Fruit fly (Drosophila melanogaster) whole organism, embryonic: ENCODE measurements around the gene CG34001.

ENCODE experiments used
- Aef1 ChIP-seq: fragments of 200-800 bp; sonication (Bioruptor generic); IDR thresholded peaks from 3 replicates; pipeline ENCODE4 v1.3.6; 2022; ENCODE audit warnings: missing biosample characterization, missing genetic modification characterization
- B-H2 ChIP-seq: fragments of 200-800 bp; sonication (Bioruptor generic); optimal IDR thresholded peaks from 2 replicates; lab custom pipeline; 2018; ENCODE audit warnings: missing biosample characterization, mild to moderate bottlenecking, missing genetic modification characterization
- BEAF-32 ChIP-seq: fragments of 200-800 bp; sonication (Bioruptor generic); optimal IDR thresholded peaks from 3 replicates; lab custom pipeline; 2017; ENCODE audit warnings: missing biosample characterization, missing genetic modification characterization, mild to moderate bottlenecking, moderate library complexity, missing genetic modification reagents
- Bteb2 ChIP-seq: fragments of 200-800 bp; sonication (Bioruptor generic); optimal IDR thresholded peaks from 2 replicates; lab custom pipeline; 2016; ENCODE audit warnings: missing biosample characterization, missing genetic modification characterization
- CG15696 ChIP-seq: fragments of 200-800 bp; sonication (Bioruptor generic); optimal IDR thresholded peaks from 2 replicates; lab custom pipeline; 2019; ENCODE audit warnings: missing biosample characterization, mild to moderate bottlenecking, missing genetic modification characterization, moderate library complexity
- CG16815 ChIP-seq: fragments of 200-800 bp; sonication (Bioruptor generic); optimal IDR thresholded peaks from 3 replicates; lab custom pipeline; 2017; ENCODE audit warnings: missing biosample characterization, mild to moderate bottlenecking, missing genetic modification characterization
- CG18476 ChIP-seq: fragments of 200-800 bp; sonication (Bioruptor generic); optimal IDR thresholded peaks from 2 replicates; lab custom pipeline; 2016; ENCODE audit warnings: missing biosample characterization, mild to moderate bottlenecking, missing genetic modification characterization
- CG34224 ChIP-seq: fragments of 200-800 bp; sonication (Bioruptor generic); IDR thresholded peaks from 3 replicates; pipeline ENCODE4 v1.3.6; 2022; ENCODE audit warnings: missing biosample characterization, missing genetic modification characterization; ENCODE audit not compliant: partially characterized antibody
- CG42726 ChIP-seq: fragments of 200-800 bp; sonication (Bioruptor generic); IDR thresholded peaks from 2 replicates; pipeline ENCODE4 v1.3.6; 2022; ENCODE audit warnings: missing biosample characterization, missing genetic modification characterization; ENCODE audit not compliant: partially characterized antibody
- CG6765 ChIP-seq: fragments of 200-800 bp; sonication (Bioruptor generic); optimal IDR thresholded peaks from 3 replicates; lab custom pipeline; 2017; ENCODE audit warnings: missing biosample characterization, mild to moderate bottlenecking, missing genetic modification characterization
- CG7786 ChIP-seq: fragments of 200-800 bp; sonication (Bioruptor generic); optimal IDR thresholded peaks from 2 replicates; lab custom pipeline; 2016; ENCODE audit warnings: missing biosample characterization, missing genetic modification characterization
- CG7963 ChIP-seq: fragments of 200-800 bp; sonication (Bioruptor generic); IDR thresholded peaks from 3 replicates; pipeline ENCODE4 v1.3.6; 2022; ENCODE audit warnings: missing biosample characterization, missing genetic modification characterization; ENCODE audit not compliant: partially characterized antibody
- CG9727 ChIP-seq: fragments of 200-800 bp; sonication (Bioruptor generic); optimal IDR thresholded peaks from 3 replicates; lab custom pipeline; 2017; ENCODE audit warnings: missing biosample characterization, mild to moderate bottlenecking, missing genetic modification characterization
- CG9797 ChIP-seq: fragments of 200-800 bp; sonication (Bioruptor generic); optimal IDR thresholded peaks from 3 replicates; lab custom pipeline; 2018; ENCODE audit warnings: missing biosample characterization, mild to moderate bottlenecking, missing genetic modification characterization
- CTCF ChIP-seq: fragments of 200-800 bp; sonication (Bioruptor generic); optimal IDR thresholded peaks from 2 replicates; lab custom pipeline; 2017; ENCODE audit warnings: missing biosample characterization, mild to moderate bottlenecking, missing genetic modification characterization, moderate library complexity
- Dad ChIP-seq: fragments of 200-800 bp; sonication (Bioruptor generic); optimal IDR thresholded peaks from 3 replicates; lab custom pipeline; 2016; ENCODE audit warnings: missing biosample characterization, missing genetic modification characterization
- Dbx ChIP-seq: fragments of 200-800 bp; sonication (Bioruptor generic); IDR thresholded peaks from 3 replicates; pipeline ENCODE4 v1.3.6; 2022; ENCODE audit warnings: missing biosample characterization, missing genetic modification characterization
- Dfd ChIP-seq, 2 experiments: fragments of >200 bp; optimal IDR thresholded peaks; 2 replicates each; lab custom pipeline; 2017; ENCODE audit warnings: missing biosample characterization in 2 of 2, missing genetic modification characterization in 2 of 2
- E2f2 ChIP-seq: fragments of 200-800 bp; sonication (Bioruptor generic); IDR thresholded peaks from 2 replicates; pipeline ENCODE4 v1.3.6; 2022; ENCODE audit warnings: missing biosample characterization, missing genetic modification characterization
- Fer2 ChIP-seq: fragments of 200-800 bp; sonication (Bioruptor generic); optimal IDR thresholded peaks from 2 replicates; lab custom pipeline; 2018; ENCODE audit warnings: missing biosample characterization, mild to moderate bottlenecking, missing genetic modification characterization, moderate library complexity
- Gug ChIP-seq: fragments of 200-800 bp; sonication (Bioruptor generic); IDR thresholded peaks from 4 replicates; pipeline ENCODE4 v1.3.6; 2022; ENCODE audit warnings: missing biosample characterization, missing genetic modification characterization
- H2.0 ChIP-seq: fragments of 200-800 bp; sonication (Bioruptor generic); IDR thresholded peaks from 2 replicates; pipeline ENCODE4 v1.3.6; 2022; ENCODE audit warnings: missing biosample characterization, missing genetic modification characterization
- HLHmδ ChIP-seq: fragments of 200-800 bp; sonication (Bioruptor generic); optimal IDR thresholded peaks from 2 replicates; lab custom pipeline; 2018; ENCODE audit warnings: missing biosample characterization, mild to moderate bottlenecking, missing genetic modification characterization, moderate library complexity
- Hmr ChIP-seq: fragments of 200-800 bp; sonication (Bioruptor generic); optimal IDR thresholded peaks from 3 replicates; lab custom pipeline; 2017; ENCODE audit warnings: mild to moderate bottlenecking, missing biosample characterization, missing genetic modification reagents, missing genetic modification characterization
- Jarid2 ChIP-seq: fragments of 200-800 bp; sonication (Bioruptor generic); optimal IDR thresholded peaks from 3 replicates; lab custom pipeline; 2017; ENCODE audit warnings: mild to moderate bottlenecking, missing biosample characterization, missing genetic modification reagents, missing genetic modification characterization
- Lim3 ChIP-seq: fragments of 200-800 bp; sonication (Bioruptor generic); IDR thresholded peaks from 2 replicates; pipeline ENCODE4 v1.3.6; 2022; ENCODE audit warnings: missing biosample characterization, missing genetic modification characterization
- Ssrp ChIP-seq: fragments of 200-800 bp; sonication (Bioruptor generic); optimal IDR thresholded peaks from 2 replicates; lab custom pipeline; 2018; ENCODE audit warnings: missing biosample characterization, mild to moderate bottlenecking, missing genetic modification characterization, moderate library complexity
- TFAM ChIP-seq: fragments of 200-800 bp; sonication (Bioruptor generic); optimal IDR thresholded peaks from 2 replicates; lab custom pipeline; 2017; ENCODE audit warnings: missing biosample characterization, missing genetic modification characterization, inconsistent platforms
- Tbp ChIP-seq: fragments of >200 bp; optimal IDR thresholded peaks from 2 replicates; lab custom pipeline; 2018; ENCODE audit warnings: missing biosample characterization, missing genetic modification characterization
- chn ChIP-seq: fragments of 200-800 bp; sonication (Bioruptor generic); optimal IDR thresholded peaks from 2 replicates; lab custom pipeline; 2016; ENCODE audit warnings: missing biosample characterization, missing genetic modification characterization
- crol ChIP-seq: fragments of 200-800 bp; sonication (Bioruptor generic); IDR thresholded peaks from 2 replicates; pipeline ENCODE4 v1.3.6; 2022; ENCODE audit warnings: missing biosample characterization, missing genetic modification characterization
- cwo ChIP-seq: fragments of 200-800 bp; sonication (Bioruptor generic); optimal IDR thresholded peaks from 3 replicates; lab custom pipeline; 2017; ENCODE audit warnings: missing biosample characterization, missing genetic modification characterization, mild to moderate bottlenecking, moderate library complexity, missing genetic modification reagents
- dmrt99B ChIP-seq: fragments of 200-800 bp; sonication (Bioruptor generic); optimal IDR thresholded peaks from 2 replicates; lab custom pipeline; 2018; ENCODE audit warnings: missing biosample characterization, mild to moderate bottlenecking, missing genetic modification characterization, moderate library complexity
- ems ChIP-seq: fragments of 200-800 bp; sonication (Bioruptor generic); optimal IDR thresholded peaks from 3 replicates; lab custom pipeline; 2016; ENCODE audit warnings: missing biosample characterization, missing genetic modification characterization
- fd102C ChIP-seq: fragments of 200-800 bp; sonication (Bioruptor generic); optimal IDR thresholded peaks from 2 replicates; lab custom pipeline; 2018; ENCODE audit warnings: missing biosample characterization, mild to moderate bottlenecking, missing genetic modification characterization, moderate library complexity
- gcm ChIP-seq: fragments of 200-800 bp; sonication (Bioruptor generic); optimal IDR thresholded peaks from 2 replicates; lab custom pipeline; 2019; ENCODE audit warnings: missing biosample characterization, mild to moderate bottlenecking, missing genetic modification characterization, moderate library complexity
- gcm2 ChIP-seq: fragments of 200-800 bp; sonication (Bioruptor generic); optimal IDR thresholded peaks from 2 replicates; lab custom pipeline; 2016; ENCODE audit warnings: missing biosample characterization, missing genetic modification characterization
- h ChIP-seq: fragments of >200 bp; optimal IDR thresholded peaks from 2 replicates; lab custom pipeline; 2017
- klu ChIP-seq: fragments of 200-800 bp; sonication (Bioruptor generic); IDR thresholded peaks from 2 replicates; pipeline ENCODE4 v1.3.6; 2022; ENCODE audit warnings: missing biosample characterization, missing genetic modification characterization
- nau ChIP-seq: fragments of 200-800 bp; sonication (Bioruptor generic); optimal IDR thresholded peaks from 3 replicates; lab custom pipeline; 2017; ENCODE audit warnings: missing biosample characterization, mild to moderate bottlenecking, missing genetic modification characterization, missing genetic modification reagents
- nmo ChIP-seq: fragments of 200-800 bp; sonication (Bioruptor generic); optimal IDR thresholded peaks from 2 replicates; lab custom pipeline; 2018; ENCODE audit warnings: missing biosample characterization, mild to moderate bottlenecking, missing genetic modification characterization, moderate library complexity
- pita ChIP-seq: fragments of 200-800 bp; sonication (Bioruptor generic); optimal IDR thresholded peaks from 2 replicates; lab custom pipeline; 2017; ENCODE audit warnings: missing biosample characterization, mild to moderate bottlenecking, missing genetic modification characterization
- pzg ChIP-seq: fragments of 200-800 bp; sonication (Bioruptor generic); optimal IDR thresholded peaks from 3 replicates; lab custom pipeline; 2018; ENCODE audit warnings: missing biosample characterization, mild to moderate bottlenecking, missing genetic modification characterization, moderate library complexity
- repo ChIP-seq: fragments of 200-800 bp; sonication (Bioruptor generic); optimal IDR thresholded peaks from 2 replicates; lab custom pipeline; 2016; ENCODE audit warnings: missing biosample characterization, missing genetic modification characterization
- sr ChIP-seq: fragments of 200-800 bp; sonication (Bioruptor generic); IDR thresholded peaks from 3 replicates; pipeline ENCODE4 v1.3.6; 2022; ENCODE audit warnings: missing biosample characterization, missing genetic modification characterization
- tgo ChIP-seq: fragments of 200-800 bp; sonication (Bioruptor generic); IDR thresholded peaks from 3 replicates; pipeline ENCODE4 v1.3.6; 2022; ENCODE audit warnings: missing biosample characterization, missing genetic modification characterization
- tna ChIP-seq: fragments of 200-800 bp; sonication (Bioruptor generic); IDR thresholded peaks from 2 replicates; pipeline ENCODE4 v1.3.6; 2022; ENCODE audit warnings: missing biosample characterization, missing genetic modification characterization; ENCODE audit not compliant: partially characterized antibody
- tx ChIP-seq: fragments of 200-800 bp; sonication (Bioruptor generic); optimal IDR thresholded peaks from 2 replicates; lab custom pipeline; 2016; ENCODE audit warnings: missing biosample characterization, missing genetic modification characterization
- yki ChIP-seq: fragments of >200 bp; optimal IDR thresholded peaks from 3 replicates; lab custom pipeline; 2018
- zen ChIP-seq: fragments of 200-800 bp; sonication (Bioruptor generic); optimal IDR thresholded peaks from 3 replicates; lab custom pipeline; 2018; ENCODE audit warnings: missing biosample characterization, mild to moderate bottlenecking, missing genetic modification characterization, moderate library complexity

The CG34001 gene

dm6 chr3L:10680728-10681306, 49.9 kb downstream of the CG34001 start (continued):
- TF ChIP-seq TFAM (GFP tag; lab: Kevin White, UChicago): no peak

dm6 chr3L:10681814-10682213, 50.9 kb downstream of the CG34001 start:
- no peak for TF ChIP-seq CG9727 (GFP tag; lab: Kevin White, UChicago)
- no peak for TF ChIP-seq CG15696
- no peak for TF ChIP-seq CG7786 (GFP tag; lab: Kevin White, UChicago)
- TF ChIP-seq Ssrp (tag; lab: Kevin White, UChicago): no peak
- no peak for TF ChIP-seq Lim3
- TF ChIP-seq tgo: no peak
- TF ChIP-seq Aef1: peak; percentile 67
- TF ChIP-seq E2f2 (GFP tag; lab: Robert Waterston, UW): no peak; the same call in 1 of the 2 replicates
- TF ChIP-seq B-H2: peak; percentile 3
- no peak for TF ChIP-seq CG34224 (GFP tag; lab: Robert Waterston, UW)
- no peak for TF ChIP-seq tx
- no peak for TF ChIP-seq Dad (GFP tag; lab: Kevin White, UChicago)
- TF ChIP-seq CG42726: no peak
- no peak for TF ChIP-seq CG18476 (GFP tag; lab: Kevin White, UChicago)
- no peak for TF ChIP-seq CG7963 (GFP tag; lab: Robert Waterston, UW)
- peak; percentile 92 for TF ChIP-seq crol (GFP tag; lab: Robert Waterston, UW)
- TF ChIP-seq CG6765 (GFP tag; lab: Kevin White, UChicago): no peak
- no peak for TF ChIP-seq Jarid2 (GFP tag; lab: Kevin White, UChicago)
- TF ChIP-seq CTCF (GFP tag; lab: Kevin White, UChicago): no peak
- no peak for TF ChIP-seq BEAF-32 (GFP tag; lab: Kevin White, UChicago)
- no peak for TF ChIP-seq repo (GFP tag; lab: Kevin White, UChicago)
- TF ChIP-seq CG9797: no peak
- TF ChIP-seq ems (GFP tag; lab: Kevin White, UChicago): no peak
- no peak for TF ChIP-seq Bteb2 (GFP tag; lab: Kevin White, UChicago)
- no peak for TF ChIP-seq dmrt99B
- no peak for TF ChIP-seq pita (GFP tag; lab: Kevin White, UChicago)
- TF ChIP-seq gcm2 (GFP tag; lab: Kevin White, UChicago): no peak
- TF ChIP-seq tna (GFP tag; lab: Robert Waterston, UW): no peak
- no peak for TF ChIP-seq h
- TF ChIP-seq Tbp (GFP tag; lab: Kevin White, UChicago): no peak
- no peak for TF ChIP-seq fd102C
- TF ChIP-seq Gug (GFP tag; lab: Robert Waterston, UW): no peak
- TF ChIP-seq gcm (GFP tag; lab: Kevin White, UChicago): no peak
- TF ChIP-seq Dbx: peak; percentile 31; the same call in 1 of the 3 replicates
- TF ChIP-seq nau (GFP tag; lab: Kevin White, UChicago): no peak
- no peak for TF ChIP-seq CG16815 (GFP tag; lab: Kevin White, UChicago)
- TF ChIP-seq H2.0 (GFP tag; lab: Robert Waterston, UW): no peak
- no peak for TF ChIP-seq Dfd (GFP tag; optimal IDR thresholded peaks at IDR 0.05; lab: Kevin White, UChicago)
- TF ChIP-seq cwo (GFP tag; lab: Kevin White, UChicago): no peak
- no peak for TF ChIP-seq klu (GFP tag; lab: Robert Waterston, UW)
- TF ChIP-seq zen (tag; lab: Kevin White, UChicago): no peak
- no peak for TF ChIP-seq chn
- TF ChIP-seq yki: peak; percentile 90
- no peak; the same call in 2 of the 3 replicates for TF ChIP-seq sr (GFP tag; lab: Robert Waterston, UW)
- no peak for TF ChIP-seq Fer2
- TF ChIP-seq Hmr (GFP tag; lab: Kevin White, UChicago): no peak
- TF ChIP-seq pzg (GFP tag; lab: Kevin White, UChicago): no peak
- TF ChIP-seq HLHmδ (GFP tag; lab: Kevin White, UChicago): peak; percentile 0
- no peak for TF ChIP-seq nmo (GFP tag; lab: Kevin White, UChicago)
